Worm (Caenorhabditis elegans): ENCODE data around the gene H41C03.1.

DNA sequence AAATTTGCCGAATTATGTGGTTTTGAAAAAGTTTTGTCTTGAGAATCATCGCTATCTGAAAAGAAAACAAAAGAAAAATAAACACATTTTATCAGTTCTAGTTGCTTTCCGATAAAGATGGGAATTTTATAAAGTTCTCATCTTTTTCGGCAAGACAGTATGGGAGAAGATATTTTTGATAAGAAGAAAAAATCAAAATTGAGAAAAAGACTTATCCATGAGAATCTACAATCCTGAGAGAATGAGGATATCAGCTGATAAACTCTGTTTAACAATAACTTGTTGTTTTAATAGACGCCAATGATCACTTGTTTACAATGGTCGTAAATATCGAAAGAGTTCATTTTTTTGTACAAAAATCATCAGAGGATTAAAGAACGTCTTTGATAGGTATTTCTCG is 21.8 kb downstream of the H41C03.1 start, which contains the start of gene F55C12.6:
- TF ChIP-seq nhr-11 (tag; optimal IDR thresholded peaks at IDR 0.05) (no peak), daf-12 (tag; optimal IDR thresholded peaks at IDR 0.05) (no peak), fkh-10 (GFP tag; optimal IDR thresholded peaks at IDR 0.05) (no peak), ama-1 (optimal IDR thresholded peaks at IDR 0.05) (no peak), ZK546.5 (tag; optimal IDR thresholded peaks at IDR 0.05) (no peak), ztf-11 (tag; optimal IDR thresholded peaks at IDR 0.05) (no peak), pqm-1 (tag; optimal IDR thresholded peaks at IDR 0.05) (no peak), fos-1 (tag; optimal IDR thresholded peaks at IDR 0.05) (no peak), eor-1 (tag; optimal IDR thresholded peaks at IDR 0.05) (no peak), skn-1 (tag; optimal IDR thresholded peaks at IDR 0.05) (no peak), nhr-76 (tag; optimal IDR thresholded peaks at IDR 0.05) (no peak)

Data from whole organism, L3 larva.